Fruit fly (Drosophila melanogaster) whole organism, prepupa: Measurements from ENCODE around the gene CG32719.

Experiments used
- CG3032 ChIP-seq: fragments of 200-800 bp; optimal IDR thresholded peaks from 2 replicates; lab custom pipeline; 2019; ENCODE audit warnings: missing biosample characterization, mild to moderate bottlenecking, missing genetic modification characterization, moderate library complexity
- Hr39 ChIP-seq: fragments of 200-800 bp; sonication (Bioruptor generic); optimal IDR thresholded peaks from 2 replicates; lab custom pipeline; 2016; ENCODE audit warnings: missing biosample characterization, missing genetic modification characterization
- Sox15 ChIP-seq: fragments of 200-800 bp; sonication (Bioruptor generic); optimal IDR thresholded peaks from 3 replicates; lab custom pipeline; 2016; ENCODE audit warnings: missing biosample characterization, missing genetic modification characterization
- ss ChIP-seq, 2 experiments: fragments of 200-800 bp; sonication (Bioruptor generic); optimal IDR thresholded peaks; 2 replicates in 1 of 2; 3 replicates in 1 of 2; lab custom pipeline; 2017 to 2018; ENCODE audit warnings: mild to moderate bottlenecking in 2 of 2, missing biosample characterization in 2 of 2, missing genetic modification characterization in 2 of 2, moderate library complexity in 1 of 2

dm6 chrX:7579810-7580209 lies 32.0 kb upstream of the CG32719 start:
- TF ChIP-seq Hr39 (no peak), ss (GFP tag; optimal IDR thresholded peaks at IDR 0.05; lab: Kevin White, UChicago) (no peak), Sox15 (no peak), CG3032 (tag; lab: Kevin White, UChicago) (no peak)
